Fruit fly (Drosophila melanogaster) whole organism, embryonic: ENCODE data around the gene CG42269.

Experiments used
- Ada2b ChIP-seq: fragments of 200-800 bp; sonication (Bioruptor generic); IDR thresholded peaks from 2 replicates; pipeline ENCODE4 v1.3.6; 2022; ENCODE audit warnings: missing biosample characterization, missing genetic modification characterization
- Asciz ChIP-seq: fragments of 200-800 bp; sonication (Bioruptor generic); optimal IDR thresholded peaks from 2 replicates; lab custom pipeline; 2017; ENCODE audit warnings: missing biosample characterization, mild to moderate bottlenecking, missing genetic modification characterization, missing genetic modification reagents
- B-H2 ChIP-seq: fragments of 200-800 bp; sonication (Bioruptor generic); optimal IDR thresholded peaks from 2 replicates; lab custom pipeline; 2018; ENCODE audit warnings: missing biosample characterization, mild to moderate bottlenecking, missing genetic modification characterization
- CG10209 ChIP-seq: fragments of 200-800 bp; sonication (Bioruptor generic); optimal IDR thresholded peaks from 3 replicates; lab custom pipeline; 2017; ENCODE audit warnings: missing biosample characterization, mild to moderate bottlenecking, missing genetic modification characterization, missing genetic modification reagents
- CG10959 ChIP-seq: fragments of 200-800 bp; sonication (Bioruptor generic); IDR thresholded peaks from 2 replicates; pipeline ENCODE4 v1.3.6; 2022; ENCODE audit warnings: missing biosample characterization, missing genetic modification characterization
- CG11398 ChIP-seq: fragments of 200-800 bp; sonication (Bioruptor generic); optimal IDR thresholded peaks from 2 replicates; lab custom pipeline; 2016; ENCODE audit warnings: missing biosample characterization, missing genetic modification characterization
- CG11504 ChIP-seq: fragments of 200-800 bp; sonication (Bioruptor generic); optimal IDR thresholded peaks from 3 replicates; lab custom pipeline; 2019; ENCODE audit warnings: missing biosample characterization, mild to moderate bottlenecking, missing genetic modification characterization, moderate library complexity
- CG12219 ChIP-seq: fragments of 200-800 bp; sonication (Bioruptor generic); optimal IDR thresholded peaks from 3 replicates; lab custom pipeline; 2018; ENCODE audit warnings: missing biosample characterization, mild to moderate bottlenecking, missing genetic modification characterization
- CG14710 ChIP-seq: fragments of 200-800 bp; sonication (Bioruptor generic); optimal IDR thresholded peaks from 3 replicates; lab custom pipeline; 2019; ENCODE audit warnings: missing biosample characterization, mild to moderate bottlenecking, missing genetic modification characterization, moderate library complexity
- CG15269 ChIP-seq: fragments of 200-800 bp; sonication (Bioruptor generic); optimal IDR thresholded peaks from 2 replicates; lab custom pipeline; 2018; ENCODE audit warnings: missing biosample characterization, mild to moderate bottlenecking, missing genetic modification characterization, moderate library complexity
- CG16813 ChIP-seq: fragments of 200-800 bp; sonication (Bioruptor generic); IDR thresholded peaks from 3 replicates; pipeline ENCODE4 v1.3.6; 2022; ENCODE audit warnings: missing biosample characterization, missing genetic modification characterization; ENCODE audit not compliant: partially characterized antibody
- CG30431 ChIP-seq: fragments of 200-800 bp; sonication (Bioruptor generic); optimal IDR thresholded peaks from 2 replicates; lab custom pipeline; 2017; ENCODE audit warnings: missing biosample characterization, missing genetic modification characterization
- CG34224 ChIP-seq: fragments of 200-800 bp; sonication (Bioruptor generic); IDR thresholded peaks from 3 replicates; pipeline ENCODE4 v1.3.6; 2022; ENCODE audit warnings: missing biosample characterization, missing genetic modification characterization; ENCODE audit not compliant: partially characterized antibody
- CG42726 ChIP-seq: fragments of 200-800 bp; sonication (Bioruptor generic); IDR thresholded peaks from 2 replicates; pipeline ENCODE4 v1.3.6; 2022; ENCODE audit warnings: missing biosample characterization, missing genetic modification characterization; ENCODE audit not compliant: partially characterized antibody
- CG43689 ChIP-seq: fragments of 200-800 bp; sonication (Bioruptor generic); IDR thresholded peaks from 2 replicates; pipeline ENCODE4 v1.3.6; 2022; ENCODE audit warnings: missing biosample characterization, missing genetic modification characterization
- CG6689 ChIP-seq: fragments of 200-800 bp; sonication (Bioruptor generic); IDR thresholded peaks from 2 replicates; pipeline ENCODE4 v1.3.6; 2022; ENCODE audit warnings: missing biosample characterization, missing genetic modification characterization
- CG8359 ChIP-seq: fragments of 200-800 bp; sonication (Bioruptor generic); optimal IDR thresholded peaks from 2 replicates; lab custom pipeline; 2017; ENCODE audit warnings: missing biosample characterization, mild to moderate bottlenecking, missing genetic modification characterization, borderline replicate concordance
- CG9797 ChIP-seq: fragments of 200-800 bp; sonication (Bioruptor generic); optimal IDR thresholded peaks from 3 replicates; lab custom pipeline; 2018; ENCODE audit warnings: missing biosample characterization, mild to moderate bottlenecking, missing genetic modification characterization
- D ChIP-seq, 2 experiments: fragments of 200-800 bp in 1 of 2; fragments of >200 bp in 1 of 2; sonication (Bioruptor generic) in 1 of 2; optimal IDR thresholded peaks; 2 replicates in 1 of 2; 3 replicates in 1 of 2; lab custom pipeline; 2017; ENCODE audit warnings: mild to moderate bottlenecking in 1 of 2, missing biosample characterization in 1 of 2, missing genetic modification characterization in 1 of 2, missing genetic modification reagents in 1 of 2
- Dad ChIP-seq: fragments of 200-800 bp; sonication (Bioruptor generic); optimal IDR thresholded peaks from 3 replicates; lab custom pipeline; 2016; ENCODE audit warnings: missing biosample characterization, missing genetic modification characterization
- Doc3 ChIP-seq: fragments of 200-800 bp; sonication (Bioruptor generic); IDR thresholded peaks from 3 replicates; pipeline ENCODE4 v1.3.6; 2022; ENCODE audit warnings: missing biosample characterization, missing genetic modification characterization; ENCODE audit not compliant: partially characterized antibody
- Dp ChIP-seq: fragments of 200-800 bp; sonication (Bioruptor generic); optimal IDR thresholded peaks from 2 replicates; lab custom pipeline; 2018; ENCODE audit warnings: missing biosample characterization, mild to moderate bottlenecking, missing genetic modification characterization, moderate library complexity
- Fer2 ChIP-seq: fragments of 200-800 bp; sonication (Bioruptor generic); optimal IDR thresholded peaks from 2 replicates; lab custom pipeline; 2018; ENCODE audit warnings: missing biosample characterization, mild to moderate bottlenecking, missing genetic modification characterization, moderate library complexity
- Hey ChIP-seq: fragments of 200-800 bp; sonication (Bioruptor generic); optimal IDR thresholded peaks from 3 replicates; lab custom pipeline; 2018; ENCODE audit warnings: missing biosample characterization, mild to moderate bottlenecking, missing genetic modification characterization
- Hmr ChIP-seq: fragments of 200-800 bp; sonication (Bioruptor generic); optimal IDR thresholded peaks from 3 replicates; lab custom pipeline; 2017; ENCODE audit warnings: mild to moderate bottlenecking, missing biosample characterization, missing genetic modification reagents, missing genetic modification characterization
- Max ChIP-seq: fragments of 200-800 bp; sonication (Bioruptor generic); optimal IDR thresholded peaks from 2 replicates; lab custom pipeline; 2016; ENCODE audit warnings: missing biosample characterization, mild to moderate bottlenecking, missing genetic modification characterization
- Nf-YC ChIP-seq: fragments of 200-800 bp; optimal IDR thresholded peaks from 3 replicates; lab custom pipeline; 2019; ENCODE audit warnings: missing biosample characterization, mild to moderate bottlenecking, missing genetic modification characterization, moderate library complexity
- NfI ChIP-seq: fragments of 200-800 bp; sonication (Bioruptor generic); optimal IDR thresholded peaks from 3 replicates; lab custom pipeline; 2018; ENCODE audit warnings: missing biosample characterization, mild to moderate bottlenecking, missing genetic modification characterization, moderate library complexity
- Sox102F ChIP-seq: fragments of 200-800 bp; sonication (Bioruptor generic); optimal IDR thresholded peaks from 2 replicates; lab custom pipeline; 2018; ENCODE audit warnings: missing biosample characterization, mild to moderate bottlenecking, missing genetic modification characterization, moderate library complexity
- Ssrp ChIP-seq: fragments of 200-800 bp; sonication (Bioruptor generic); optimal IDR thresholded peaks from 2 replicates; lab custom pipeline; 2018; ENCODE audit warnings: missing biosample characterization, mild to moderate bottlenecking, missing genetic modification characterization, moderate library complexity
- ci ChIP-seq: fragments of 200-800 bp; sonication (Bioruptor generic); IDR thresholded peaks from 3 replicates; pipeline ENCODE4 v1.3.6; 2022; ENCODE audit warnings: missing biosample characterization, missing genetic modification characterization
- esg ChIP-seq: fragments of 200-800 bp; sonication (Bioruptor generic); conservative IDR thresholded peaks from 2 replicates; pipeline ENCODE4 v1.3.6; 2022; ENCODE audit warnings: missing biosample characterization, missing genetic modification characterization
- fd96Cb ChIP-seq: fragments of 200-800 bp; sonication (Bioruptor generic); optimal IDR thresholded peaks from 2 replicates; lab custom pipeline; 2018; ENCODE audit warnings: missing biosample characterization, mild to moderate bottlenecking, missing genetic modification characterization, moderate library complexity
- gem ChIP-seq: fragments of 200-800 bp; sonication (Bioruptor generic); optimal IDR thresholded peaks from 2 replicates; lab custom pipeline; 2019; ENCODE audit warnings: missing biosample characterization, mild to moderate bottlenecking, missing genetic modification characterization, moderate library complexity
- gsb ChIP-seq: fragments of 200-800 bp; sonication (Bioruptor generic); IDR thresholded peaks from 2 replicates; pipeline ENCODE4 v1.3.6; 2022; ENCODE audit warnings: missing biosample characterization, missing genetic modification characterization
- hth ChIP-seq: fragments of >200 bp; optimal IDR thresholded peaks from 2 replicates; lab custom pipeline; 2017; ENCODE audit warnings: inconsistent platforms
- lilli ChIP-seq: fragments of 200-800 bp; sonication (Bioruptor generic); optimal IDR thresholded peaks from 3 replicates; lab custom pipeline; 2016; ENCODE audit warnings: missing biosample characterization, missing genetic modification characterization
- mld ChIP-seq: fragments of 200-800 bp; sonication (Bioruptor generic); IDR thresholded peaks from 3 replicates; pipeline ENCODE4 v1.3.6; 2022; ENCODE audit warnings: missing biosample characterization, missing genetic modification characterization; ENCODE audit not compliant: partially characterized antibody
- pb ChIP-seq: fragments of 200-800 bp; sonication (Bioruptor generic); optimal IDR thresholded peaks from 3 replicates; lab custom pipeline; 2016; ENCODE audit warnings: missing biosample characterization, missing genetic modification characterization
- pho ChIP-seq: fragments of 200-800 bp; sonication (Bioruptor generic); optimal IDR thresholded peaks from 2 replicates; lab custom pipeline; 2016; ENCODE audit warnings: missing biosample characterization, missing genetic modification characterization
- phol ChIP-seq: fragments of 200-800 bp; sonication (Bioruptor generic); optimal IDR thresholded peaks from 3 replicates; lab custom pipeline; 2018; ENCODE audit warnings: missing biosample characterization, mild to moderate bottlenecking, missing genetic modification characterization, moderate library complexity
- sd ChIP-seq: fragments of 200-800 bp; sonication (Bioruptor generic); optimal IDR thresholded peaks from 3 replicates; lab custom pipeline; 2018; ENCODE audit warnings: missing biosample characterization, mild to moderate bottlenecking, missing genetic modification characterization, moderate library complexity
- seq ChIP-seq: fragments of 200-800 bp; sonication (Bioruptor generic); IDR thresholded peaks from 2 replicates; pipeline ENCODE4 v1.3.6; 2022; ENCODE audit warnings: missing biosample characterization, missing genetic modification characterization
- sob ChIP-seq: fragments of 200-800 bp; sonication (Bioruptor generic); IDR thresholded peaks from 2 replicates; pipeline ENCODE4 v1.3.6; 2022; ENCODE audit warnings: missing biosample characterization, missing genetic modification characterization
- sqz ChIP-seq: fragments of 200-800 bp; sonication (Bioruptor generic); optimal IDR thresholded peaks from 3 replicates; lab custom pipeline; 2018; ENCODE audit warnings: missing biosample characterization, mild to moderate bottlenecking, missing genetic modification characterization
- tup ChIP-seq: fragments of 200-800 bp; sonication (Bioruptor generic); optimal IDR thresholded peaks from 2 replicates; lab custom pipeline; 2016; ENCODE audit warnings: missing biosample characterization, mild to moderate bottlenecking, missing genetic modification characterization, moderate library complexity
- unpg ChIP-seq: fragments of 200-800 bp; sonication (Bioruptor generic); optimal IDR thresholded peaks from 3 replicates; lab custom pipeline; 2018; ENCODE audit warnings: missing biosample characterization, mild to moderate bottlenecking, missing genetic modification characterization, moderate library complexity
- vnd ChIP-seq: fragments of 200-800 bp; sonication (Bioruptor generic); IDR thresholded peaks from 3 replicates; pipeline ENCODE4 v1.3.6; 2022; ENCODE audit warnings: missing biosample characterization, missing genetic modification characterization; ENCODE audit not compliant: partially characterized antibody
- zen ChIP-seq: fragments of 200-800 bp; sonication (Bioruptor generic); optimal IDR thresholded peaks from 3 replicates; lab custom pipeline; 2018; ENCODE audit warnings: missing biosample characterization, mild to moderate bottlenecking, missing genetic modification characterization, moderate library complexity

Gene CG42269

dm6 chr3L:6085157-6085556, 19.1 kb downstream of the CG42269 start (continued):
- TF ChIP-seq zen (tag; lab: Kevin White, UChicago) (no peak), fd96Cb (peak; percentile 22), pho (GFP tag; lab: Kevin White, UChicago) (no peak), CG43689 (GFP tag; lab: Robert Waterston, UW) (no peak), Doc3 (no peak), Asciz (GFP tag; lab: Kevin White, UChicago) (peak; percentile 3), sqz (GFP tag; lab: Kevin White, UChicago) (peak; percentile 23), Ssrp (tag; lab: Kevin White, UChicago) (peak; percentile 5), Hmr (GFP tag; lab: Kevin White, UChicago) (peak; percentile 36), ci (GFP tag; lab: Robert Waterston, UW) (no peak), pb (GFP tag; lab: Kevin White, UChicago) (no peak), sob (GFP tag; lab: Robert Waterston, UW) (0 out of 2 replicates have a peak, but pooled peaks have one; percentile 5), CG34224 (no peak), CG8359 (GFP tag; lab: Kevin White, UChicago) (no peak), CG11504 (tag; lab: Kevin White, UChicago) (peak; percentile 60), CG9797 (GFP tag; lab: Kevin White, UChicago) (no peak), CG11398 (no peak), Nf-YC (no peak), gem (tag; lab: Kevin White, UChicago) (peak; percentile 63), B-H2 (GFP tag; lab: Kevin White, UChicago) (no peak), CG15269 (tag; lab: Kevin White, UChicago) (peak; percentile 39), vnd (GFP tag; lab: Robert Waterston, UW) (no peak), esg (no peak), CG6689 (GFP tag; lab: Robert Waterston, UW) (no peak), CG14710 (tag; lab: Kevin White, UChicago) (peak; percentile 19), lilli (GFP tag; lab: Kevin White, UChicago) (no peak), CG16813 (GFP tag; lab: Robert Waterston, UW) (no peak), mld (GFP tag; lab: Robert Waterston, UW) (no peak), CG42726 (GFP tag; lab: Robert Waterston, UW) (no peak), D (optimal IDR thresholded peaks at IDR 0.05; lab: Kevin White, UChicago) (no peak), D (GFP tag; optimal IDR thresholded peaks at IDR 0.05; lab: Kevin White, UChicago) (peak; percentile 32), CG10959 (no peak), CG10209 (GFP tag; lab: Kevin White, UChicago) (peak; percentile 3), Dad (GFP tag; lab: Kevin White, UChicago) (no peak), gsb (GFP tag; lab: Robert Waterston, UW) (no peak), Dp (GFP tag; lab: Kevin White, UChicago) (no peak), Ada2b (no peak), CG30431 (GFP tag; lab: Kevin White, UChicago) (no peak), tup (GFP tag; lab: Kevin White, UChicago) (no peak), hth (lab: Kevin White, UChicago) (no peak), seq (GFP tag; lab: Robert Waterston, UW) (no peak), Hey (tag; lab: Kevin White, UChicago) (no peak), NfI (peak; percentile 16), Fer2 (tag; lab: Kevin White, UChicago) (no peak), phol (tag; lab: Kevin White, UChicago) (peak; percentile 17), Max (GFP tag; lab: Kevin White, UChicago) (no peak), Sox102F (peak; percentile 24), CG12219 (GFP tag; lab: Kevin White, UChicago) (no peak), sd (no peak), unpg (GFP tag; lab: Kevin White, UChicago) (peak; percentile 33)
